Worm (Caenorhabditis elegans) whole organism, L2 larva: ENCODE data around the gene suf-1.

Experiments used
- C34F6.9 ChIP-seq: fragments of 150-350 bp; optimal IDR thresholded peaks from 2 replicates; lab custom pipeline; 2014; ENCODE audit warnings: missing biosample characterization, missing genetic modification characterization
- ceh-82 ChIP-seq: fragments of 150-350 bp; optimal IDR thresholded peaks from 2 replicates; lab custom pipeline; 2014; ENCODE audit warnings: missing biosample characterization, missing genetic modification characterization
- mdl-1 ChIP-seq, 2 experiments: fragments of 150-350 bp in 1 of 2; sonication (generic microtip) in 1 of 2; optimal IDR thresholded peaks; 2 replicates each; lab custom pipeline; 2017; ENCODE audit warnings: missing biosample characterization in 2 of 2, missing genetic modification characterization in 2 of 2
- snpc-4 ChIP-seq: fragments of 150-350 bp; optimal IDR thresholded peaks from 2 replicates; lab custom pipeline; 2014; ENCODE audit warnings: missing biosample characterization, missing genetic modification characterization

ce11 chrII:8641131-8641530 is 37.5 kb downstream of the suf-1 start, which contains the start of gene D2085.7:
- TF ChIP-seq ceh-82 (tag; lab: Kevin White, UChicago): no peak
- no peak for TF ChIP-seq mdl-1 (tag; optimal IDR thresholded peaks at IDR 0.05; lab: Kevin White, UChicago)
- no peak for TF ChIP-seq C34F6.9 (tag; lab: Kevin White, UChicago)
- no peak for TF ChIP-seq snpc-4
